Fruit fly (Drosophila melanogaster): ENCODE measurements around the gene CG43288.

CG43288 gene

dm6 chrX:4262661-4263060 is 49.8 kb downstream of the CG43288 start (continued):
- no peak for TF ChIP-seq slou (GFP tag; optimal IDR thresholded peaks at IDR 0.05)
- TF ChIP-seq CG5180 (GFP tag; optimal IDR thresholded peaks at IDR 0.05), result peak; percentile 21
- TF ChIP-seq sug (tag; optimal IDR thresholded peaks at IDR 0.05), result no peak
- peak; percentile 7 for TF ChIP-seq Deaf1 (tag; optimal IDR thresholded peaks at IDR 0.05)
- no peak for TF ChIP-seq CG31365 (tag; optimal IDR thresholded peaks at IDR 0.05)
- TF ChIP-seq CG13894 (tag; optimal IDR thresholded peaks at IDR 0.05), result no peak
- TF ChIP-seq CG18011 (GFP tag; optimal IDR thresholded peaks at IDR 0.05), result no peak
- TF ChIP-seq CG10462 (GFP tag; optimal IDR thresholded peaks at IDR 0.05), result no peak
- TF ChIP-seq maf-S (GFP tag; optimal IDR thresholded peaks at IDR 0.05), result peak; percentile 4
- TF ChIP-seq wdn (GFP tag; IDR thresholded peaks at IDR 0.05), result no peak
- no peak for TF ChIP-seq CG10565 (GFP tag; optimal IDR thresholded peaks at IDR 0.05)
- no peak for TF ChIP-seq bigmax (GFP tag; optimal IDR thresholded peaks at IDR 0.05)
- peak in 1 of 2 experiments; percentile 38 for TF ChIP-seq Hr51 (GFP tag; optimal IDR thresholded peaks at IDR 0.05)
- TF ChIP-seq CG3726 (GFP tag; IDR thresholded peaks at IDR 0.05), result no peak
- TF ChIP-seq kni (GFP tag; optimal IDR thresholded peaks at IDR 0.05), result no peak
- no peak for TF ChIP-seq run (tag; optimal IDR thresholded peaks at IDR 0.05)
- peak; percentile 43 for TF ChIP-seq CG18262 (tag; optimal IDR thresholded peaks at IDR 0.05)
- peak; percentile 60 for TF ChIP-seq CG7556 (GFP tag; optimal IDR thresholded peaks at IDR 0.05)
- peak; percentile 31 for TF ChIP-seq CHES-1-like (GFP tag; optimal IDR thresholded peaks at IDR 0.05)
- no peak for TF ChIP-seq CG4617 (GFP tag; optimal IDR thresholded peaks at IDR 0.05; ENCODE audit: borderline replicate concordance)
- TF ChIP-seq ems (GFP tag; optimal IDR thresholded peaks at IDR 0.05), result peak; percentile 6
- TF ChIP-seq unpg (GFP tag; optimal IDR thresholded peaks at IDR 0.05), result peak; percentile 53
- peak; percentile 16 for TF ChIP-seq Ssrp (tag; optimal IDR thresholded peaks at IDR 0.05)
- no peak for TF ChIP-seq exex (tag; optimal IDR thresholded peaks at IDR 0.05)
- TF ChIP-seq zfh2 (GFP tag; optimal IDR thresholded peaks at IDR 0.05), result peak; percentile 23
- TF ChIP-seq Awh (GFP tag; IDR thresholded peaks at IDR 0.05), result 0 out of 2 replicates have a peak, but pooled peaks have one; percentile 12
- TF ChIP-seq NFAT (GFP tag; IDR thresholded peaks at IDR 0.05), result no peak; the same call in 1 of the 2 replicates
- TF ChIP-seq CG12942 (GFP tag; optimal IDR thresholded peaks at IDR 0.05), result peak; percentile 9
- peak; percentile 41 for TF ChIP-seq CG12391 (tag; optimal IDR thresholded peaks at IDR 0.05)
- no peak for TF ChIP-seq mld (GFP tag; IDR thresholded peaks at IDR 0.05; ENCODE audit: partially characterized antibody)
- TF ChIP-seq bowl (GFP tag; IDR thresholded peaks at IDR 0.05), result no peak
- TF ChIP-seq CG16779 (GFP tag; IDR thresholded peaks at IDR 0.05), result no peak
- TF ChIP-seq dmrt99B (tag; optimal IDR thresholded peaks at IDR 0.05), result peak; percentile 66
- TF ChIP-seq unc-4 (GFP tag; IDR thresholded peaks at IDR 0.05; ENCODE audit: partially characterized antibody), result no peak
- no peak for TF ChIP-seq CG6272 (GFP tag; IDR thresholded peaks at IDR 0.05)
- TF ChIP-seq CG4730 (GFP tag; IDR thresholded peaks at IDR 0.05), result 0 out of 2 replicates have a peak, but pooled peaks have one; percentile 14
- TF ChIP-seq CG4424 (GFP tag; optimal IDR thresholded peaks at IDR 0.05), result peak; percentile 28
- no peak for TF ChIP-seq CG8290 (GFP tag; optimal IDR thresholded peaks at IDR 0.05)
- peak in 1 of 2 experiments; percentile 88 for TF ChIP-seq CG8290 (tag; optimal IDR thresholded peaks at IDR 0.05)
- no peak for TF ChIP-seq eve (GFP tag; optimal IDR thresholded peaks at IDR 0.05)
- no peak for TF ChIP-seq emc (GFP tag; optimal IDR thresholded peaks at IDR 0.05)
- no peak for TF ChIP-seq CG4328 (GFP tag; optimal IDR thresholded peaks at IDR 0.05)
- TF ChIP-seq lab (GFP tag; optimal IDR thresholded peaks at IDR 0.05), result peak; percentile 74
- TF ChIP-seq eyg (GFP tag; optimal IDR thresholded peaks at IDR 0.05), result peak; percentile 29
- TF ChIP-seq lov (optimal IDR thresholded peaks at IDR 0.05), result no peak
- TF ChIP-seq lov (GFP tag; IDR thresholded peaks at IDR 0.05), result no peak
- peak; percentile 54; the same call in 1 of the 2 replicates for TF ChIP-seq CG32532 (GFP tag; IDR thresholded peaks at IDR 0.05)
- TF ChIP-seq nau (GFP tag; optimal IDR thresholded peaks at IDR 0.05), result no peak
- peak; percentile 39 for TF ChIP-seq Blimp-1 (GFP tag; optimal IDR thresholded peaks at IDR 0.05)
- TF ChIP-seq cad (GFP tag; optimal IDR thresholded peaks at IDR 0.05), result no peak
- TF ChIP-seq dmrt11E (tag; optimal IDR thresholded peaks at IDR 0.05), result peak; percentile 28
